Worm (Caenorhabditis elegans): ENCODE results near the gene fbxb-61.

DNA sequence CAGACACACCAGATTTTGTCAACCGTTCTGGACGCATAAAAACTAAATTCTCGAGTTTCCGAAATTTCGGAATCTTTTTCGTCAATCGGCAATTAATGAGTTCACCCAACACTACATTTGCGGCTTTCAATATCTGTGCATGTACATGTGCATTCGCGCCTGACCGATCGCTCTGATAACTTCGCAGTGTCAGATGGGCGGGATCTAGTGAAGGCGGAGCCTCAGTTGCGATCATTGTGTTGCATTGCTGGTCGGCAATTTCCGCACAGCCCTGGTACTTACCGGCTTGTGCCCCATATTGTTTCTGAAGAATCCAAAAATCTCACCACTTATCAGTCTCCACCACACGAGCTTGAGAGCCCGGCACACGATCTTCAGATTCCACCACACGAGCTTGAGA lies 43.2 kb upstream of the fbxb-61 start:
- no peak for TF ChIP-seq sma-9 (GFP tag; optimal IDR thresholded peaks at IDR 0.05)
- TF ChIP-seq sma-9 (tag; optimal IDR thresholded peaks at IDR 0.05), result no peak
- no peak for TF ChIP-seq nhr-12 (tag; optimal IDR thresholded peaks at IDR 0.05)
- TF ChIP-seq ceh-82 (tag; optimal IDR thresholded peaks at IDR 0.05), result no peak

Measured in whole organism, L2 larva.